Worm (Caenorhabditis elegans) whole organism, L3 larva: ENCODE results near the gene F53F1.4.

Source experiments
- aly-2 ChIP-seq: fragments of 150-350 bp; optimal IDR thresholded peaks from 2 replicates; lab custom pipeline; 2014; ENCODE audit warnings: missing biosample characterization, missing genetic modification characterization
- ama-1 ChIP-seq: fragments of 150-350 bp; optimal IDR thresholded peaks from 2 replicates; lab custom pipeline; 2018
- ceh-16 ChIP-seq: sonication (generic microtip); optimal IDR thresholded peaks from 2 replicates; lab custom pipeline; 2017; ENCODE audit warnings: missing biosample characterization, missing genetic modification characterization
- ceh-82 ChIP-seq: fragments of 150-350 bp; optimal IDR thresholded peaks from 2 replicates; lab custom pipeline; 2014; ENCODE audit warnings: missing biosample characterization, missing genetic modification characterization
- ceh-9 ChIP-seq: sonication (generic microtip); optimal IDR thresholded peaks from 2 replicates; lab custom pipeline; 2018; ENCODE audit warnings: missing biosample characterization, missing genetic modification characterization
- daf-12 ChIP-seq: fragments of 150-350 bp; optimal IDR thresholded peaks from 2 replicates; lab custom pipeline; 2014; ENCODE audit warnings: missing biosample characterization, missing genetic modification reagents, missing genetic modification characterization
- egl-27 ChIP-seq: sonication (generic microtip); optimal IDR thresholded peaks from 4 replicates; lab custom pipeline; 2017; ENCODE audit warnings: missing biosample characterization, missing genetic modification reagents, missing genetic modification characterization
- egl-5 ChIP-seq: fragments of 150-350 bp; optimal IDR thresholded peaks from 2 replicates; lab custom pipeline; 2017; ENCODE audit warnings: missing biosample characterization, missing genetic modification reagents, missing genetic modification characterization, inconsistent platforms
- elt-2 ChIP-seq: sonication (generic microtip); optimal IDR thresholded peaks from 2 replicates; lab custom pipeline; 2016; ENCODE audit warnings: missing genetic modification reagents, mild to moderate bottlenecking, missing genetic modification characterization, missing compliant biosample characterization
- elt-3 ChIP-seq, 3 experiments: fragments of 150-350 bp in 1 of 3; sonication (generic microtip) in 2 of 3; optimal IDR thresholded peaks; 2 replicates in 2 of 3; 4 replicates in 1 of 3; lab custom pipeline; 2014 to 2017; ENCODE audit warnings: missing biosample characterization in 3 of 3, missing genetic modification characterization in 3 of 3
- fkh-10 ChIP-seq: sonication (generic microtip); optimal IDR thresholded peaks from 2 replicates; lab custom pipeline; 2017; ENCODE audit warnings: missing biosample characterization, missing genetic modification reagents, missing genetic modification characterization
- fos-1 ChIP-seq: fragments of 150-350 bp; optimal IDR thresholded peaks from 2 replicates; lab custom pipeline; 2014; ENCODE audit warnings: missing biosample characterization, missing genetic modification characterization
- hmg-11 ChIP-seq: sonication (generic microtip); optimal IDR thresholded peaks from 2 replicates; lab custom pipeline; 2016; ENCODE audit warnings: missing genetic modification characterization, missing compliant biosample characterization
- lsy-12 ChIP-seq: sonication (generic microtip); optimal IDR thresholded peaks from 2 replicates; lab custom pipeline; 2016; ENCODE audit warnings: mild to moderate bottlenecking, missing genetic modification characterization, missing compliant biosample characterization
- mdl-1 ChIP-seq: fragments of 150-350 bp; optimal IDR thresholded peaks from 2 replicates; lab custom pipeline; 2014; ENCODE audit warnings: missing biosample characterization, missing genetic modification characterization
- nhr-11 ChIP-seq: fragments of 150-350 bp; optimal IDR thresholded peaks from 2 replicates; lab custom pipeline; 2014; ENCODE audit warnings: missing biosample characterization, missing genetic modification characterization
- nhr-12 ChIP-seq: fragments of 150-350 bp; optimal IDR thresholded peaks from 2 replicates; lab custom pipeline; 2014; ENCODE audit warnings: missing biosample characterization, missing genetic modification characterization
- nhr-23 ChIP-seq: fragments of 150-350 bp; optimal IDR thresholded peaks from 2 replicates; lab custom pipeline; 2014; ENCODE audit warnings: missing biosample characterization, missing genetic modification reagents, missing genetic modification characterization
- nhr-237 ChIP-seq: fragments of 150-350 bp; optimal IDR thresholded peaks from 2 replicates; lab custom pipeline; 2014; ENCODE audit warnings: missing biosample characterization, missing genetic modification characterization
- nhr-25 ChIP-seq: sonication (generic microtip); optimal IDR thresholded peaks from 2 replicates; lab custom pipeline; 2017; ENCODE audit warnings: missing biosample characterization, missing genetic modification characterization
- nhr-43 ChIP-seq: sonication (generic microtip); optimal IDR thresholded peaks from 2 replicates; lab custom pipeline; 2016; ENCODE audit warnings: mild to moderate bottlenecking, missing genetic modification characterization, missing compliant biosample characterization; ENCODE audit not compliant: poor library complexity, severe bottlenecking
- nhr-67 ChIP-seq: fragments of 150-350 bp; optimal IDR thresholded peaks from 2 replicates; lab custom pipeline; 2014; ENCODE audit warnings: missing biosample characterization, missing genetic modification characterization
- nhr-76 ChIP-seq: fragments of 150-350 bp; sonication (generic microtip); optimal IDR thresholded peaks from 5 replicates; lab custom pipeline; 2014; ENCODE audit warnings: missing biosample characterization, missing genetic modification characterization
- nhr-77 ChIP-seq: fragments of 150-350 bp; optimal IDR thresholded peaks from 2 replicates; lab custom pipeline; 2014; ENCODE audit warnings: missing biosample characterization, missing genetic modification characterization
- sea-2 ChIP-seq: fragments of 150-350 bp; sonication (generic microtip); optimal IDR thresholded peaks from 4 replicates; lab custom pipeline; 2014; ENCODE audit warnings: missing biosample characterization, missing genetic modification reagents, missing genetic modification characterization
- snpc-4 ChIP-seq: fragments of 150-350 bp; optimal IDR thresholded peaks from 2 replicates; lab custom pipeline; 2014; ENCODE audit warnings: missing biosample characterization, missing genetic modification characterization
- tbx-2 ChIP-seq: sonication (generic microtip); optimal IDR thresholded peaks from 2 replicates; lab custom pipeline; 2016; ENCODE audit warnings: mild to moderate bottlenecking, missing genetic modification characterization, missing compliant biosample characterization
- unc-62 ChIP-seq: fragments of 150-350 bp; sonication (generic microtip); optimal IDR thresholded peaks from 4 replicates; lab custom pipeline; 2014; ENCODE audit warnings: missing biosample characterization, missing genetic modification reagents, missing genetic modification characterization
- ztf-11 ChIP-seq: fragments of 150-350 bp; optimal IDR thresholded peaks from 2 replicates; lab custom pipeline; 2014; ENCODE audit warnings: missing biosample characterization, missing genetic modification characterization

F53F1.4 gene

DNA sequence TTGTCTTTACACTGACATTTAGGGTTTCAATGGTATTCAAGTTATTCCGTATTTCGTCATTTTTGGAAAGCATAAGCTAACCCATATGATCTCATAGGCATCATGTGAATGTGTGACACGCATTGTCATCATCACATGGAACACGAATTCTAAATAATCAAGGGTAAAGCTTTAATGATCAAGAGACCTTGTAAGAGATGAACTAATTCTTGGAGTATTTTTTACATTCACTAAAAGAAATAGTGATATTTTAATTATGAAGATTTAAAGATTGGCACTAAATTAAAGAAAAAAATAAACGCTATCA is 1.1 kb downstream of the F53F1.4 start:
- TF ChIP-seq nhr-67 (tag; lab: Kevin White, UChicago): no peak
- no peak for TF ChIP-seq mdl-1 (tag; lab: Kevin White, UChicago)
- no peak for TF ChIP-seq ztf-11 (tag; lab: Kevin White, UChicago)
- TF ChIP-seq ceh-16: no peak
- TF ChIP-seq nhr-11 (tag; lab: Kevin White, UChicago): no peak
- TF ChIP-seq aly-2 (tag; lab: Kevin White, UChicago): no peak

DNA sequence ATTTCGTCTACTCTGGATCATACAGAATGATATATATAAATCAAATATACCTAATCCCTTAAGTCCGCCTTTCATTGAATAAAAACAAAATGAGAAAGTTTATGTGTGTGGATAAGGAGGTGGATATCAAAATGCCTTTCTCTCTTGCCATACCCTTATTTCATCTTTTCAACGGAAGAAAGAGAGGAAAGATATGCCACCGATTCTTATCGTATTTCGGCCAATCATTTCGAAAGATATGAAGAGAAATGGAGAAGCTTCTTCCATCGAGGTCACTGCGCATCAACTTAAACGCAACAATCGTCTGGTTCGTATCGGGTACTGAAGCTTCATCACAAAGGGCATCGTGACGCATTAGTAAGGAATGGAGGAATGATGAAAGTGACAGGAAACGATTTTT is 2.4 kb downstream of the F53F1.4 start:
- TF ChIP-seq nhr-23 (tag; lab: Kevin White, UChicago) (peak; percentile 31), fos-1 (tag; lab: Kevin White, UChicago) (peak; percentile 24), ama-1 (no peak), snpc-4 (tag; lab: Kevin White, UChicago) (no peak), fkh-10 (GFP tag; lab: Kevin White, UChicago) (no peak), sea-2 (GFP tag; lab: Kevin White, UChicago) (no peak), nhr-11 (tag; lab: Kevin White, UChicago) (no peak), elt-3 (tag; optimal IDR thresholded peaks at IDR 0.05; lab: Kevin White, UChicago) (peak in 1 of 3 experiments; percentile 37), nhr-77 (tag; lab: Kevin White, UChicago) (no peak), nhr-12 (no peak), nhr-67 (tag; lab: Kevin White, UChicago) (no peak), nhr-25 (tag; lab: Kevin White, UChicago) (peak; percentile 88), hmg-11 (no peak), ceh-9 (tag; lab: Kevin White, UChicago) (no peak), egl-5 (tag; lab: Kevin White, UChicago) (no peak), nhr-76 (tag; lab: Kevin White, UChicago) (no peak), nhr-237 (tag; lab: Kevin White, UChicago) (no peak), tbx-2 (tag; lab: Kevin White, UChicago) (no peak), ztf-11 (tag; lab: Kevin White, UChicago) (no peak), ceh-16 (no peak)
- TF ChIP-seq, all 47 proteins: peak for 4

DNA sequence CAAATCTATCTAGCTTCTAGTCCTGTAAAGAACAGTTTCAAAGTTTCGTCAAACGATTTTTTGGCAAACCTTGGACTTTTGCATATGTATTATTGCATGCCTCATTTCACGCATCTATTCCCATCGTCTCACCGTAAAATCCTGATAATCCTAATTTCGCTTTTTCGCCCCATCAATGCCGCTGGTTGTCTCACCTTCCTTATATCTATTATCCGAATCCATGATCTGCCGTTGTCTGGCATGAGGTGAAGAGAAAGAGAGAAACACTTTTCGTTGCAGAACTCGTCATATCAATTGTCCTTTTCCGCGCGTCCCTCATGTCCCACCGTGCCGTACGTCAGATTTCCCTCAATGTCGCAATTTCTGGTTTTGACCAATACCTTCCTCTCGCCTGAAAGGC is 3.7 kb downstream of the F53F1.4 start, which contains the start of gene cut-2:
Gene cut-2 (plus strand): TSS at position 365 of the 400 bp plus-strand sequence.
- TF ChIP-seq fos-1 (tag; lab: Kevin White, UChicago) (no peak), nhr-25 (tag; lab: Kevin White, UChicago) (peak; percentile 10)
- TF ChIP-seq, all 47 proteins: peak for 1

- peak; percentile 22 for TF ChIP-seq lsy-12 (tag; lab: Kevin White, UChicago)
- TF ChIP-seq egl-27 (tag; lab: Kevin White, UChicago): no peak
- TF ChIP-seq ceh-82: no peak
Measured at ce11 chrV:13415462-13415861, 4.6 kb downstream of the F53F1.4 start.

DNA sequence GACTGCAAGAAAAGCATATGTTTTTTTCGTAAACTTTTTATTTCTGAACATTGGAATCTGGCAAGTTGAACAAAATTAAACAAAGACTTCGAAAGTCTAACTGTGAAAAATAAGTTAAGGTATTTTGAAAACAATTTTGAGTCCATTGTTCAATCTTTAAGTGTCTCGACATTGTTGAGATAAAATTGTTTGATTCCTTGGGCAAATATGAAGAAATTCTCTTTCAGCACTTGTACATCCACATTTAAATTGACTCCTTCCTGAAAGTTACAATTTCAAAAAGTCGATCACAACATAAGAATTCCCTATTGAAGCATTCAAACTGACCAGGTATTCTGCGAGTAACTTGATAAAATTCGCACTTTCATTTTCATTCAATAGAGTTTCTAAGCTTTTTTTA is 5.2 kb downstream of the F53F1.4 start:
- TF ChIP-seq egl-27 (tag; lab: Kevin White, UChicago): no peak
- no peak for TF ChIP-seq unc-62 (GFP tag; lab: Kevin White, UChicago)
- no peak for TF ChIP-seq ztf-11 (tag; lab: Kevin White, UChicago)
- no peak for TF ChIP-seq elt-2 (tag; lab: Kevin White, UChicago)
- no peak for TF ChIP-seq ceh-9 (tag; lab: Kevin White, UChicago)
- peak; percentile 4 for TF ChIP-seq nhr-25 (tag; lab: Kevin White, UChicago)
- TF ChIP-seq fos-1 (tag; lab: Kevin White, UChicago): no peak
- TF ChIP-seq nhr-12: no peak
- TF ChIP-seq nhr-77 (tag; lab: Kevin White, UChicago): peak; percentile 79
- no peak for TF ChIP-seq aly-2 (tag; lab: Kevin White, UChicago)
- TF ChIP-seq nhr-76 (tag; lab: Kevin White, UChicago): no peak
- TF ChIP-seq ceh-82: peak; percentile 39
- TF ChIP-seq fkh-10 (GFP tag; lab: Kevin White, UChicago): no peak
- peak; percentile 46 for TF ChIP-seq nhr-43 (tag; lab: Kevin White, UChicago)
- TF ChIP-seq daf-12: no peak
- no peak for TF ChIP-seq elt-3 (tag; optimal IDR thresholded peaks at IDR 0.05; lab: Kevin White, UChicago)

DNA sequence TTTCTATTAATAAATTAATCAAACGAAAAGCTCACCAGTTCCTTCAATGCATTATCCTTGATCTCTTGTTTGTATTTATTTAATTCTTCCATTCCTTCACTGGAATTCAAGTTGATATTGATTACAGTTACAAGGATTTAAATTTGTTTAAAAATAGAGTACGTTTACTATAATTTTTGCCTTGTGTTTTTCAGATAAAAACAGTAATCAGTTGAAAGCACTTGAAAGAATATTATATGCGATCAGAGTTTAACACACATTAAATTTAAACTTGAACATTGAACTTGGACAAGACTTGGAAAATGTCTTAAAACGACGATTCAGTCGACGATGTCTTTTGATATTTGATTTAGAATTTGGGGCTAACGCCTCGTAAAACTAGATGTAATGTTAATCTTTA is 6.6 kb downstream of the F53F1.4 start, which contains the start of gene F53F1.6:
Gene F53F1.6 (minus strand): TSS at position 101 of the 400 bp plus-strand sequence.
- TF ChIP-seq egl-27 (tag; lab: Kevin White, UChicago): no peak
- TF ChIP-seq, all 47 proteins: peak for 0
